Worm (Caenorhabditis elegans): ENCODE measurements around the gene srt-59.

DNA sequence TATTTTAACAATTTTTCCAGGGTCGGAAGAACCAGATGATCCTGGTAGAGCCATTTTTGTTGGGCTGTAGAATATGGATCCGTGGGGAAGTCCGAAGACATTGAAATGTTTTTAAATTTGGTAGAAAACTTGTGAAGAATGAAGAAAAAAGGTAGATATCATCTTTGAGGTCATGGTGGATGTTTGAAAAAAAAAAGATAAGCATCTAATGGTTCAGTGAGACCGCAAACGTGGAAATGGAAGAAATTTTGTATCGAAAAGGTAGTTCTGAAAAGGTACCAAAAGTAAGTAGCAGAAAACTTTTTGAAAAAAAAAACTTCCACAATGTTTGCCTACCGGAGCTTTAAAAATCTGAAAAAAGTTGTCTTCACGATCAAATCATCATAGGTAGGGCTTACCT is 2.0 kb upstream of the srt-59 start, which contains the start of gene prmt-4:
- TF ChIP-seq nhr-28 (tag; optimal IDR thresholded peaks at IDR 0.05) (no peak), nfya-1 (tag; optimal IDR thresholded peaks at IDR 0.05; ENCODE audit: insufficient read depth) (no peak), lin-39 (tag; optimal IDR thresholded peaks at IDR 0.05) (no peak), nhr-25 (tag; optimal IDR thresholded peaks at IDR 0.05) (no peak), unc-39 (tag; optimal IDR thresholded peaks at IDR 0.05) (no peak)

Data from whole organism, L3 larva.